Worm (Caenorhabditis elegans) whole organism, midembryonic: Measurements from ENCODE around the gene F55G11.8.

ENCODE experiments used
- T22C8.4 ChIP-seq: fragments of 200-800 bp; sonication (Bioruptor generic); IDR thresholded peaks from 2 replicates; pipeline ENCODE4 v1.3.6; 2022; ENCODE audit warnings: missing genetic modification characterization, missing compliant biosample characterization
- cog-1 ChIP-seq: sonication (generic microtip); optimal IDR thresholded peaks from 2 replicates; lab custom pipeline; 2016; ENCODE audit warnings: missing genetic modification characterization, missing compliant biosample characterization
- flt-1 ChIP-seq: fragments of 200-800 bp; sonication (Bioruptor generic); IDR thresholded peaks from 2 replicates; pipeline ENCODE4 v1.3.6; 2022; ENCODE audit warnings: missing genetic modification characterization, missing compliant biosample characterization
- klf-2 ChIP-seq: fragments of 200-800 bp; sonication (Bioruptor generic); conservative IDR thresholded peaks from 2 replicates; pipeline ENCODE4 v1.3.6; 2022; ENCODE audit warnings: missing genetic modification reagents, missing genetic modification characterization, missing compliant biosample characterization
- med-1 ChIP-seq: sonication (generic microtip); optimal IDR thresholded peaks from 2 replicates; lab custom pipeline; 2017; ENCODE audit warnings: missing genetic modification characterization, mild to moderate bottlenecking, missing compliant biosample characterization, antibody characterized with exemption, missing genetic modification reagents; ENCODE audit not compliant: insufficient read depth
- ref-1 ChIP-seq: fragments of 200-800 bp; sonication (Bioruptor generic); conservative IDR thresholded peaks from 2 replicates; pipeline ENCODE4 v1.3.6; 2022; ENCODE audit warnings: missing genetic modification reagents, missing genetic modification characterization, missing compliant biosample characterization
- tab-1 ChIP-seq: fragments of 200-800 bp; sonication (Bioruptor generic); IDR thresholded peaks from 2 replicates; pipeline ENCODE4 v1.3.6; 2022; ENCODE audit warnings: missing genetic modification characterization, missing compliant biosample characterization
- ztf-23 ChIP-seq: fragments of 200-800 bp; sonication (Bioruptor generic); IDR thresholded peaks from 2 replicates; pipeline ENCODE4 v1.3.6; 2022; ENCODE audit warnings: missing genetic modification reagents, missing genetic modification characterization, missing compliant biosample characterization
- ztf-29 ChIP-seq: fragments of 200-800 bp; sonication (Bioruptor generic); IDR thresholded peaks from 2 replicates; pipeline ENCODE4 v1.3.6; 2022; ENCODE audit warnings: missing genetic modification reagents, missing genetic modification characterization, missing compliant biosample characterization

F55G11.8 gene

DNA sequence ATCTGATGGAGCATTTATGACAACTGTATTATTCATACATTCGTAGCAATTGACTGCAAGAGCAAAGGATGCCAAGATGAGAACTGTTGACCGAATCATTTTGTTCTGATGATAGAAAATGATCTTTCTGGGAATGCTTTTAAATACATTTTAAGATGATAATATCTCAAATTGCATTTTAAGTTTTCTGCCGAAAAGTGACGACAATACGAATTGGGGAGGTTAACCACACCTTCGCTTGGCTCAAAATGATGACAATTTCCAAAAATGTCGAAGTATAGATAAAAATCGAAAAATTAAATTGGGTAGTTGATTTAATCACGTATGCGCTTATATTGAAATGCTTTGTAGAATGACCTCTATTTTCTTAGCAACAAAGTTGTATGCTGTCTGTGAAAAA lies 21.4 kb upstream of the F55G11.8 start, which contains the start of gene dod-24:
Gene dod-24 (minus strand): TSS at position 101 of the 400 bp plus-strand sequence.
- TF ChIP-seq flt-1 (GFP tag; lab: Robert Waterston, UW), result no peak
- TF ChIP-seq ref-1 (GFP tag; lab: Robert Waterston, UW), result no peak
- TF ChIP-seq med-1, result no peak
- TF ChIP-seq ztf-29 (GFP tag; lab: Robert Waterston, UW), result no peak
- TF ChIP-seq tab-1 (GFP tag; lab: Robert Waterston, UW), result no peak

DNA sequence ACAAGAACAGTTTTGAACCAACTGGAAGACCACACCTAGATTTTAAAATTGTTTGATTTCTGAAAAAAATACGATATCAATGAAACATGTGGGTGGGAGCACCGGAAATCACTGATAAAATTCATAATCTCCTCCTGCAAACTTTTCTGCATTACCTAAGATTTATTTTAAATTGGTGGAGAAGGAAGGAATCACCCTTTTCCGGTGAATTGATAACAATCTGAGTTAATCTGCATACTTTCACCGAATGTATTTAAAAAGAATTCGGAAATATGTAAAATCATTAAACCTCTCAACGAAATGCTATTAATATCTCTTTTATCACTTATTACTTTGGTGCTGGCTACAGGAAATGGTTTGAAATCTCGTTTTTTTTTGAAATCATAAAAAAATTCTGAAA lies 20.0 kb upstream of the F55G11.8 start, which contains the start of gene dct-19:
Gene dct-19 (plus strand): TSS at position 301 of the 400 bp plus-strand sequence.
- TF ChIP-seq ref-1 (GFP tag; lab: Robert Waterston, UW), result no peak
- TF ChIP-seq T22C8.4 (GFP tag; lab: Robert Waterston, UW), result no peak
- no peak for TF ChIP-seq tab-1 (GFP tag; lab: Robert Waterston, UW)
- TF ChIP-seq flt-1 (GFP tag; lab: Robert Waterston, UW), result no peak
- no peak for TF ChIP-seq klf-2
- TF ChIP-seq ztf-23, result no peak
- TF ChIP-seq cog-1 (tag; lab: Kevin White, UChicago), result no peak
- no peak for TF ChIP-seq med-1
- no peak for TF ChIP-seq ztf-29 (GFP tag; lab: Robert Waterston, UW)

DNA sequence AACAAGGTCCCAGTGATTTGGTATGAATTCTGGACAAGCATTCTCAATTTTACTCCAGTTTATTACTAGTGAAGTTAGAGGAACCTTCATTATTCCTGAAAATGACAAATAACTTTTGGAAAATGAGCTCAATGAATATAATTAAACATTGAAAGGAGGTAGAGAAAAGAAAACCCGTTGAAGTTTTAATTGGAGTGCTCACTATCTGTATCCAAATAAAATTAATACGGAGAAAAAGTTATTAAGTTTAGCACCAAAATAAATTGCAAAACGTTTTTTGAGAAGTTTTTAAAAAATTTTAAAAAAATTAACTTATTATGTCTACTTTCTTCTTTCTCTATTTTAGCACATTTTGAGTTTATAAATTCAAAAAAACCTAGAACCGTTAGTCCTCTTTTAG lies 16.1 kb upstream of the F55G11.8 start, which contains the start of gene F55G11.1:
Gene F55G11.1 (minus strand): TSS at position 101 of the 400 bp plus-strand sequence.
- no peak for TF ChIP-seq med-1
- TF ChIP-seq cog-1 (tag; lab: Kevin White, UChicago), result no peak
- TF ChIP-seq klf-2, result no peak
- no peak for TF ChIP-seq T22C8.4 (GFP tag; lab: Robert Waterston, UW)

DNA sequence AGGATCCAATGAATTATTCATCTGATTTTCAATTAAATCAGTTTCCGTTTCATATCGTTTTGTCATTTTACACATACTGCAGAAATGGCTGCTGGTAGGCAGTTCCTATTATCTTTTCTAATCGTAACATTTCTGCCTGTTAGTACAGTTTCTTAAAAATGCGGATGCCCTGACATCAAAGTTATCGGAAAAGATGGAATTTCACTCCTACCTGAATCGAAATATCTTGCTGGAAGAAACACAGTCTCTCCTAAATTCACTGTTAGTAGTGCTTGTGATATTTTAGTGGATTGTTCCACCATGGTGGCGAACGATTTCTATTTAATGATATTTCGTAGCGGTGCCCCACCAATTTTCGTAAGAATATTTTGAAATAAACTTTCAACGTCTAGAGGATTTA lies 14.1 kb upstream of the F55G11.8 start, which contains the start of gene F55G11.10:
Gene F55G11.10 (plus strand): TSS at position 301 of the 400 bp plus-strand sequence.
- no peak for TF ChIP-seq cog-1 (tag; lab: Kevin White, UChicago)
- TF ChIP-seq flt-1 (GFP tag; lab: Robert Waterston, UW), result no peak
- no peak for TF ChIP-seq ztf-23
- no peak for TF ChIP-seq klf-2
- TF ChIP-seq T22C8.4 (GFP tag; lab: Robert Waterston, UW), result no peak
- no peak for TF ChIP-seq ztf-29 (GFP tag; lab: Robert Waterston, UW)
- TF ChIP-seq ref-1 (GFP tag; lab: Robert Waterston, UW), result no peak
- TF ChIP-seq tab-1 (GFP tag; lab: Robert Waterston, UW), result no peak
- TF ChIP-seq med-1, result no peak

DNA sequence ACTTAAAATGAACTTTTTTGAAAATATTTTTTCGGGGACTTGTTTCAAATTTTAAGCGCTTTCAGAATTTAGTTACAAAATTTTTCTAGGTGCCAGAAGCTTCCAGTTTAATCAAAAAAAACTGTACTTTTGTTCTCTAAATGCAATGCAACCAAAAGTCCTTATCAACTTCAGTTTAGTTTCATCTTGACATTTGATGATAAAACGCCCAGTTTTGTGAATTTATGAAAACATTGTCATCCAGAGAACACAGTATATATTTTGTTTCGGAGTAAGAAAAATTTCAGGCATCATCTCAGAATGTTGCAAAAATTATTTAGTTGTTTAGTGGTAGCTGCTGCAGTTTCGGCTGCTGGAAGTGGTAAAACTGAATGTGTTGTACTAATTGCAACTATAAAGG lies 4.9 kb upstream of the F55G11.8 start, which contains the start of gene F55G11.6:
Gene F55G11.6 (plus strand): TSS at position 301 of the 400 bp plus-strand sequence.
- TF ChIP-seq flt-1 (GFP tag; lab: Robert Waterston, UW), result no peak
- TF ChIP-seq tab-1 (GFP tag; lab: Robert Waterston, UW), result no peak
- no peak for TF ChIP-seq klf-2
- no peak for TF ChIP-seq ref-1 (GFP tag; lab: Robert Waterston, UW)
- TF ChIP-seq ztf-29 (GFP tag; lab: Robert Waterston, UW), result no peak
- TF ChIP-seq cog-1 (tag; lab: Kevin White, UChicago), result no peak
- no peak for TF ChIP-seq ztf-23
- no peak for TF ChIP-seq med-1
- no peak for TF ChIP-seq T22C8.4 (GFP tag; lab: Robert Waterston, UW)

DNA sequence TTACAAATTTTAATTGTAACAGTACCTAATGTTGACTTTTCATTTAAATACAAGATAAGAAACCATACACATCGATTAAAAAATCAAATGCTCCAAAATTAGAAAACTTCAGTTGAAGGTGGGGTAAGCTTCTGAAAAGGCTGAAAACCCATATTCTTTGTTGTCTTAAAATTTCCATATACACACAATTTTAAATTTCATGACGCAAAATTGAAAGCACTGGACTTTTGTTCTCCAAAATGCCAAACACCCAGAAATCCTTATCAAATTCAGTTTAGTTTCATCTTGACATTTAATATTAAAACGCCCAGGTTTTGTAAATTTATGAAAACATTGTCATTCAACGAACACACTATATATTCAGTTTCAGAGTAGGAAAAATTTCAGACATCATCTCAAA lies 2.5 kb upstream of the F55G11.8 start, which contains the start of gene F55G11.7:
Gene F55G11.7 (plus strand): TSS at position 301 of the 400 bp plus-strand sequence.
- TF ChIP-seq T22C8.4 (GFP tag; lab: Robert Waterston, UW) (no peak), ref-1 (GFP tag; lab: Robert Waterston, UW) (no peak), flt-1 (GFP tag; lab: Robert Waterston, UW) (no peak), ztf-23 (no peak), med-1 (no peak), cog-1 (tag; lab: Kevin White, UChicago) (no peak), ztf-29 (GFP tag; lab: Robert Waterston, UW) (no peak), tab-1 (GFP tag; lab: Robert Waterston, UW) (no peak), klf-2 (no peak)

DNA sequence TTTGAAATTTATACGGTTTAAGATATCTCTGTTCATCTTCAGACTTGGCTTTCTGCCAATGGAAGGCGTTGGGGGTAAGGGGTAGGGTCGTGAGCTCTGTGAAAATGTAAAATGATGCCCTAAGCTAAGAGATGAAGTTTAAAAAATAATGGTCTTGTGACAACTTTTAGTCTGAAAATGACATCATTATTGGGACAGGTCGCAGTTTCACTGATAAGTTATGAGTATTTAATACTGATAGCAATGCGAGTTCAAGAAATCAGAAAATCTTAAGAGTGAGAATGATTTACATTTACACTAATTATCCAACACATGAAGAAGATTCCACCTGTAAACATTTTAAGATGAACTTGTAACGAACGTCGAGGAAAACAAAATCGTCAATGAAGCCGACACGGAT lies 2.0 kb downstream of the F55G11.8 start:
- no peak for TF ChIP-seq T22C8.4 (GFP tag; lab: Robert Waterston, UW)
- no peak for TF ChIP-seq flt-1 (GFP tag; lab: Robert Waterston, UW)
- no peak for TF ChIP-seq cog-1 (tag; lab: Kevin White, UChicago)
- no peak for TF ChIP-seq ztf-23
- no peak for TF ChIP-seq ztf-29 (GFP tag; lab: Robert Waterston, UW)
- no peak for TF ChIP-seq ref-1 (GFP tag; lab: Robert Waterston, UW)
- no peak for TF ChIP-seq klf-2
- TF ChIP-seq med-1, result no peak
- no peak for TF ChIP-seq tab-1 (GFP tag; lab: Robert Waterston, UW)

DNA sequence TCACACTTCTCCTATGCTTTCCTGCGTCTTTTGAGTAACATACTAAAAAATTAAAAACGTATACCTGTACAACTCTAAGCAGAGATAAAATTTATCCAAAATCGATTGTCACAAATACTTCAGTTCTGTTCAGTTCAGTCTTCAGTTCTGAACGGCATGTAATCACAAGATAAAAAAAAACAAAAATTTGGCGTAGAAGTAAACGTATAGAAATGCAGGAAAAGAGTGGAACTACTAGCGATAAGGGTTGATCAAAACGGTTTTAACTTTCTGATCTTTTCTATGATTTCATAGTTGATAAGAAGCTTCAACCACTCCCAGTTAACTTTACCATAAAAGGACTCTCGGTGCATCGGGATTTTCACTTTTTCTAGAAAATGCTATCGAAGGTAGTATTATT lies 2.5 kb downstream of the F55G11.8 start, which contains the start of gene dod-22:
Gene dod-22 (plus strand): TSS at position 301 of the 400 bp plus-strand sequence.
- TF ChIP-seq tab-1 (GFP tag; lab: Robert Waterston, UW), result no peak
- no peak for TF ChIP-seq med-1
- no peak for TF ChIP-seq flt-1 (GFP tag; lab: Robert Waterston, UW)
- TF ChIP-seq ref-1 (GFP tag; lab: Robert Waterston, UW), result no peak
- no peak for TF ChIP-seq ztf-23
- TF ChIP-seq cog-1 (tag; lab: Kevin White, UChicago), result no peak
- TF ChIP-seq ztf-29 (GFP tag; lab: Robert Waterston, UW), result no peak
- no peak for TF ChIP-seq T22C8.4 (GFP tag; lab: Robert Waterston, UW)
- TF ChIP-seq klf-2, result no peak

DNA sequence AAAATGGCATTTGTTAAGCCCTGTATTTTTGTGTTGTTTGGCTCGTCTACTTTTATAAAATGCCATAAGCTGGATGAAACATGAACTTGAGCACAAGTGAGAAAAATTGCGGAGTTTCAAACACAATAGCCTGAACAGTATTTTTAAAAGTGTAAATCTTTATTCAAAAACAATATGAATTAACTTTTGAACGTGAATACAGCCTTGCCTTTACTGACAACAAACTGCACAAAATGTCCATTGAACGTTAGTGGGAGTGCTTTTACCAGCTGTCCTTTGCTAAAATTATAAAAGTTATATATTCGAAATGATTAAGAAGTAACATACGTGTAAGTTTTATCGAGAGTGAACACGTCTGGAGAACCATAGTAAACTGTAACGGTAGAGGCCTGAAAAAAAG lies 4.7 kb downstream of the F55G11.8 start:
- no peak for TF ChIP-seq flt-1 (GFP tag; lab: Robert Waterston, UW)
- TF ChIP-seq ztf-29 (GFP tag; lab: Robert Waterston, UW), result no peak
- TF ChIP-seq tab-1 (GFP tag; lab: Robert Waterston, UW), result no peak
- TF ChIP-seq ztf-23, result no peak

DNA sequence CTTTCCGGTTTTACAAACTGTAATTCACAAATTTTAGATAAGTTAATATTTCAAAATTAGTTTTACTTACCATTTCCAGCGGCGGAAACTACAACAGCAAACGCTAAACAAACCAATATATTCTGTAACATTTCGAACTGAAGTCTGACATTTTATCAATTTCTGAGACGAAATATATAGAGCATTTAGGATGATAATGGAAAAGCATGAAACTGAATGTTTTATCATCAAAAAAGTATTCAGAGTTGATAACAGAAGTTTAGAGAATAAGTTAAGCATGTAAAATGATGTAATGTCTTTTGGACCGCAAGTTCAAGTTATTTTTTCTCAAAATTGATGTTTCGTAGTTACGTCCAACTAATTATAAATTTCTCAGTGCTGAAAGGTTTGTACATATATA lies 6.5 kb downstream of the F55G11.8 start, which contains the start of gene F55G11.2:
Gene F55G11.2 (minus strand): TSS at position 149 of the 400 bp plus-strand sequence.
- TF ChIP-seq T22C8.4 (GFP tag; lab: Robert Waterston, UW) (no peak), ztf-29 (GFP tag; lab: Robert Waterston, UW) (no peak), klf-2 (no peak), med-1 (no peak), cog-1 (tag; lab: Kevin White, UChicago) (no peak), ztf-23 (no peak), flt-1 (GFP tag; lab: Robert Waterston, UW) (no peak), tab-1 (GFP tag; lab: Robert Waterston, UW) (no peak), ref-1 (GFP tag; lab: Robert Waterston, UW) (no peak)
